Worm (Caenorhabditis elegans): Measurements from ENCODE around the gene rfip-1.

The rfip-1 gene

DNA sequence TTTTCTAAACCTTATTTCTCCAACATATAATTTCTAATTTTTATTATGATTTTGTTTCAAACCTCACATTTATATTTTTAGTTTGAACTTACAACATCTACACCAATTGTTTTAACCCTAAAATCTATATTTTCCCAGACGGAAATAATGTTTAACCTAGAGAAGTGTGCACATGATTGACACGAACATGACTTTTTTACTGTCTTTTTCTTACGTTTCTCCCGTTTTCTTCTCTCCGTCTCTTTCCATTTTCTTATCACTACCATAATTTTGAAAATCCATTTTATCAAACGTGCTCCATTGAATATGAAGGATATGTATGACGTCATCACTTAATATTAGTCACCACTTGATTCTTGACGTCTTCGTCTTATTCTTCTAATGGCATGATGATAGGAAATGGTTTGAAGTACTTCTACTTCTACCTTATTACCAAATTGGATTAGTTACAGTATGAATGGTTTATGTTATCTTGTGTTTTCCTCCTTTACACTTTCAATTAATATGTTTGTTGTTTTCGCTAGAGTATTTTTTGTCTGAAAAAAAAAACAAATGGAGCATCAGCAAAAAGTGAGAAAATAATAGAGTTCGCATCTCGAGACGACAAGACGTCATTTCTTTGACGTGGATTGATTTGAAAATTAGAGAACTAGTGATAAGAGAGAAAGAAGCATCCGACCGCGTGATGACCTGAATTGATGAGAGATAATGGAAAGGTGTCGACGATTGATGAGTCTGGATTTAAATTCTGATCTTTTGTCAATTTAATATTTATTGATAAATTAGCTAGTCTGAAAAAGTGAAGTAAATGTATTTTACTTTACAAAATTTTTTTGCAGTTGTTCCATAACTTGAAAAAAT, 47.8 kb downstream of the rfip-1 start:
- peak; percentile 44 for TF ChIP-seq gmeb-1 (tag; optimal IDR thresholded peaks at IDR 0.05)
- no peak for TF ChIP-seq Y55F3AM.14 (GFP tag; optimal IDR thresholded peaks at IDR 0.05)
- no peak for TF ChIP-seq sem-4 (tag; optimal IDR thresholded peaks at IDR 0.05)
- TF ChIP-seq skn-1 (tag; optimal IDR thresholded peaks at IDR 0.05) = no peak
- no peak for TF ChIP-seq egl-27 (tag; optimal IDR thresholded peaks at IDR 0.05)
- no peak for TF ChIP-seq nhr-25 (tag; optimal IDR thresholded peaks at IDR 0.05)
- TF ChIP-seq nhr-237 (tag; optimal IDR thresholded peaks at IDR 0.05) = no peak
- no peak for TF ChIP-seq lin-39 (tag; optimal IDR thresholded peaks at IDR 0.05)
- TF ChIP-seq snpc-4 (tag; optimal IDR thresholded peaks at IDR 0.05) = no peak
- TF ChIP-seq nhr-23 (tag; optimal IDR thresholded peaks at IDR 0.05) = no peak
- TF ChIP-seq lsy-2 (tag; optimal IDR thresholded peaks at IDR 0.05) = peak in 1 of 2 experiments; percentile 66
- TF ChIP-seq nhr-11 (tag; optimal IDR thresholded peaks at IDR 0.05) = no peak
- TF ChIP-seq peb-1 (tag; optimal IDR thresholded peaks at IDR 0.05) = no peak
- peak; percentile 45 for TF ChIP-seq nhr-21 (tag; optimal IDR thresholded peaks at IDR 0.05)
- TF ChIP-seq sma-3 (GFP tag; optimal IDR thresholded peaks at IDR 0.05) = no peak
- TF ChIP-seq ztf-4 (tag; optimal IDR thresholded peaks at IDR 0.05) = no peak
- TF ChIP-seq fos-1 (tag; optimal IDR thresholded peaks at IDR 0.05) = peak; percentile 83
- no peak for TF ChIP-seq nhr-10 (tag; optimal IDR thresholded peaks at IDR 0.05)
- no peak for TF ChIP-seq unc-39 (tag; optimal IDR thresholded peaks at IDR 0.05)
- TF ChIP-seq ztf-11 (tag; optimal IDR thresholded peaks at IDR 0.05) = no peak
- TF ChIP-seq dmd-4 (tag; optimal IDR thresholded peaks at IDR 0.05) = no peak
- TF ChIP-seq ceh-16 (tag; optimal IDR thresholded peaks at IDR 0.05) = no peak
- peak; percentile 61 for TF ChIP-seq F13H6.1 (tag; optimal IDR thresholded peaks at IDR 0.05)
- no peak for TF ChIP-seq aly-2 (tag; optimal IDR thresholded peaks at IDR 0.05)
- TF ChIP-seq ZK546.5 (tag; optimal IDR thresholded peaks at IDR 0.05) = no peak
- TF ChIP-seq C34F6.9 (tag; optimal IDR thresholded peaks at IDR 0.05) = peak; percentile 61
- TF ChIP-seq zag-1 (tag; optimal IDR thresholded peaks at IDR 0.05) = no peak
- TF ChIP-seq nhr-12 (tag; optimal IDR thresholded peaks at IDR 0.05) = no peak
- peak; percentile 12 for TF ChIP-seq unc-62 (GFP tag; optimal IDR thresholded peaks at IDR 0.05)
- peak; percentile 88 for TF ChIP-seq sma-9 (GFP tag; optimal IDR thresholded peaks at IDR 0.05)
- no peak for TF ChIP-seq sma-9 (tag; optimal IDR thresholded peaks at IDR 0.05)
- TF ChIP-seq elt-3 (tag; optimal IDR thresholded peaks at IDR 0.05) = no peak
- TF ChIP-seq nhr-6 (tag; optimal IDR thresholded peaks at IDR 0.05) = peak; percentile 22
- TF ChIP-seq lin-13 (GFP tag; optimal IDR thresholded peaks at IDR 0.05) = no peak
- peak; percentile 61 for TF ChIP-seq nhr-129 (tag; optimal IDR thresholded peaks at IDR 0.05)
- TF ChIP-seq R02D3.7 (tag; optimal IDR thresholded peaks at IDR 0.05) = no peak
- no peak for TF ChIP-seq mdl-1 (tag; optimal IDR thresholded peaks at IDR 0.05)
- no peak for TF ChIP-seq elt-1 (tag; optimal IDR thresholded peaks at IDR 0.05)
- TF ChIP-seq alr-1 (tag; optimal IDR thresholded peaks at IDR 0.05) = no peak
- TF ChIP-seq mbf-1 (tag; optimal IDR thresholded peaks at IDR 0.05) = no peak
- TF ChIP-seq ceh-82 (tag; optimal IDR thresholded peaks at IDR 0.05) = no peak
- TF ChIP-seq ztf-1 (GFP tag; conservative IDR thresholded peaks at IDR 0.05) = no peak
- TF ChIP-seq ama-1 (optimal IDR thresholded peaks at IDR 0.05) = no peak
- TF ChIP-seq crh-2 (tag; optimal IDR thresholded peaks at IDR 0.05) = peak; percentile 91
- no peak for TF ChIP-seq lin-11 (tag; optimal IDR thresholded peaks at IDR 0.05)
- peak; percentile 21 for TF ChIP-seq mab-5 (tag; optimal IDR thresholded peaks at IDR 0.05)

ce11 chrII:5933133-5933532, 48.8 kb downstream of the rfip-1 start:
- TF ChIP-seq sem-4 (tag; optimal IDR thresholded peaks at IDR 0.05) (no peak), elt-3 (tag; optimal IDR thresholded peaks at IDR 0.05) (no peak), alr-1 (tag; optimal IDR thresholded peaks at IDR 0.05) (no peak)
